Worm (Caenorhabditis elegans) whole organism, L2 larva: ENCODE results near the gene srd-32.

Experiments
- F13H6.1 ChIP-seq: sonication (generic microtip); optimal IDR thresholded peaks from 2 replicates; lab custom pipeline; 2016; ENCODE audit warnings: missing genetic modification characterization, missing compliant biosample characterization
- alr-1 ChIP-seq: fragments of 150-350 bp; optimal IDR thresholded peaks from 2 replicates; lab custom pipeline; 2014; ENCODE audit warnings: missing biosample characterization, missing genetic modification characterization
- ceh-16 ChIP-seq: fragments of 150-350 bp; optimal IDR thresholded peaks from 2 replicates; lab custom pipeline; 2014; ENCODE audit warnings: missing biosample characterization, missing genetic modification characterization
- dmd-4 ChIP-seq: sonication (generic microtip); optimal IDR thresholded peaks from 2 replicates; lab custom pipeline; 2017; ENCODE audit warnings: missing biosample characterization, missing genetic modification characterization
- elt-3 ChIP-seq: sonication (generic microtip); optimal IDR thresholded peaks from 2 replicates; lab custom pipeline; 2017; ENCODE audit warnings: missing biosample characterization, missing genetic modification characterization
- lin-13 ChIP-seq: fragments of 150-350 bp; optimal IDR thresholded peaks from 2 replicates; lab custom pipeline; 2014; ENCODE audit warnings: missing biosample characterization, missing genetic modification reagents, missing genetic modification characterization
- lsy-2 ChIP-seq, 2 experiments: fragments of 150-350 bp in 1 of 2; sonication (generic microtip) in 1 of 2; optimal IDR thresholded peaks; 2 replicates each; lab custom pipeline; 2014 to 2017; ENCODE audit warnings: missing biosample characterization in 2 of 2, missing genetic modification characterization in 2 of 2
- nhr-25 ChIP-seq: fragments of 150-350 bp; sonication (generic microtip); optimal IDR thresholded peaks from 3 replicates; lab custom pipeline; 2014; ENCODE audit warnings: missing biosample characterization, missing genetic modification characterization
- nhr-6 ChIP-seq: fragments of 150-350 bp; optimal IDR thresholded peaks from 2 replicates; lab custom pipeline; 2014; ENCODE audit warnings: missing biosample characterization, missing genetic modification characterization
- snpc-4 ChIP-seq: fragments of 150-350 bp; optimal IDR thresholded peaks from 2 replicates; lab custom pipeline; 2014; ENCODE audit warnings: missing biosample characterization, missing genetic modification characterization
- unc-62 ChIP-seq: fragments of 150-350 bp; optimal IDR thresholded peaks from 2 replicates; lab custom pipeline; 2014; ENCODE audit warnings: missing biosample characterization, missing genetic modification reagents, missing genetic modification characterization

DNA sequence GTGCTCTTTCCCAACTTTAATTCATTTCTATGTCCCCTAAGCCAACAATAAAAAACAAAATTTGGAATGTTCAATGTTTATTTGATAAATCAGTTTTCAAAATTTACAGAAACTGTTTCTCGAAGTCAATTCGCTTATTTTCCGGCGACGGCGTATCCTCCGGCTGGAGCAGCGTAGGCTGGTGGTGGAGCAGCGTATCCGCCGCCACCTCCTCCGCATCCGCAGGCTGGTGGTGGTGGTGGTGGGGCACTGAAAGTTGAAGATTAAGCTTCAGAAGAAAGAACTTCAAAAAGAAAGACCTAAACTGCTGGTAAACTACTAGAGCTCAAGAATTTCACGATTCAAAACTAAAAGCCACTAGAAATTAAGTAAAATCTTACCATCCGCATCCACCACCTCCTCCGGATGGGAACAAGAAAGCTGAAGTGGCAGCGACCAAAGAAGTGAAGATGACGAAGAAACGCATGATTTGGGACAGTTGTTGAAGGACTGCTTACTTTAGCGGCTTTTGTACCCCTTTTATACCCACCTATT lies 52.7 kb downstream of the srd-32 start, which contains the start of gene C02E7.7:
- TF ChIP-seq nhr-25 (tag; lab: Kevin White, UChicago) (no peak), nhr-6 (tag; lab: Kevin White, UChicago) (no peak), snpc-4 (tag; lab: Kevin White, UChicago) (no peak), alr-1 (tag; lab: Kevin White, UChicago) (no peak), F13H6.1 (tag; lab: Kevin White, UChicago) (no peak), elt-3 (tag; lab: Kevin White, UChicago) (no peak), dmd-4 (no peak), ceh-16 (tag; lab: Kevin White, UChicago) (no peak), unc-62 (GFP tag; lab: Kevin White, UChicago) (no peak), lsy-2 (tag; optimal IDR thresholded peaks at IDR 0.05; lab: Kevin White, UChicago) (no peak), lin-13 (GFP tag; lab: Kevin White, UChicago) (no peak)
